Worm (Caenorhabditis elegans) whole organism, mixed stage, embryonic: ENCODE results near the gene arrd-6.

Source experiments
- blmp-1 ChIP-seq: fragments of 150-350 bp; optimal IDR thresholded peaks from 2 replicates; lab custom pipeline; 2014; ENCODE audit warnings: missing biosample characterization, missing genetic modification characterization
- ceh-43 ChIP-seq: fragments of 200-800 bp; sonication (Bioruptor generic); optimal IDR thresholded peaks from 2 replicates; lab custom pipeline; 2018; ENCODE audit warnings: mild to moderate bottlenecking, missing genetic modification characterization, moderate library complexity, missing compliant biosample characterization
- ces-1 ChIP-seq: fragments of 150-350 bp; optimal IDR thresholded peaks from 2 replicates; lab custom pipeline; 2014; ENCODE audit warnings: missing biosample characterization, missing genetic modification reagents, missing genetic modification characterization
- drap-1 ChIP-seq: fragments of 200-800 bp; sonication (Bioruptor generic); optimal IDR thresholded peaks from 3 replicates; lab custom pipeline; 2018; ENCODE audit warnings: mild to moderate bottlenecking, missing genetic modification characterization, missing compliant biosample characterization
- lin-13 ChIP-seq: fragments of 150-350 bp; optimal IDR thresholded peaks from 2 replicates; lab custom pipeline; 2014; ENCODE audit warnings: missing biosample characterization, missing genetic modification characterization
- lsy-2 ChIP-seq: fragments of 150-350 bp; optimal IDR thresholded peaks from 2 replicates; lab custom pipeline; 2014; ENCODE audit warnings: missing biosample characterization, missing genetic modification characterization
- nhr-237 ChIP-seq: fragments of 150-350 bp; optimal IDR thresholded peaks from 2 replicates; lab custom pipeline; 2014; ENCODE audit warnings: missing biosample characterization, missing genetic modification characterization
- nhr-28 ChIP-seq: fragments of 150-350 bp; optimal IDR thresholded peaks from 2 replicates; lab custom pipeline; 2014; ENCODE audit warnings: missing biosample characterization, missing genetic modification characterization
- tbx-8 ChIP-seq: fragments of 200-800 bp; sonication (Bioruptor generic); optimal IDR thresholded peaks from 2 replicates; lab custom pipeline; 2018; ENCODE audit warnings: mild to moderate bottlenecking, missing genetic modification characterization, moderate library complexity, missing compliant biosample characterization
- unc-39 ChIP-seq: fragments of 150-350 bp; optimal IDR thresholded peaks from 2 replicates; lab custom pipeline; 2014; ENCODE audit warnings: missing biosample characterization, missing genetic modification characterization
- unc-62 ChIP-seq: fragments of 150-350 bp; optimal IDR thresholded peaks from 2 replicates; lab custom pipeline; 2014; ENCODE audit warnings: missing biosample characterization, missing genetic modification reagents, missing genetic modification characterization

DNA sequence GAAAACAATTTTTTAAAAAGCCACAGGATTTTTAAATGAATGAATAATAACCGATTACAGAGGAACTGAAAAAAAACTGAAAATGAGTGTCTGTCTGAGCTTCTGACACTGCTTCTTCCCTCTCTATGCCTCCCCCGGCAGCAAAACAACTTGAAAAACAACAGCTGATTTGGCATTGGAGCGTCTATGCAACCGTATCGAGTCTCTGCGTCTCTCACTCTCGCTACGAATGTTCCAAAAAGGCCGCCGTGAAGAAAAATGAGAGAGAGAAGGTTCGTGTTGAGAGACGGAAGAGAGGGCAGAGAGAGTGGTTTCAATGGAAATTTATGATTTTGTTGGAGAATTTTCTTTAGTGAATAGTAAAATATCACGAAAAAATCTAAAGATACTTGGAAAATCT is 39.5 kb upstream of the arrd-6 start:
- TF ChIP-seq tbx-8 (GFP tag; lab: Kevin White, UChicago) (no peak), ces-1 (GFP tag; lab: Kevin White, UChicago) (peak; percentile 12), unc-39 (tag; lab: Kevin White, UChicago) (no peak), unc-62 (GFP tag; lab: Kevin White, UChicago) (no peak), drap-1 (GFP tag; lab: Kevin White, UChicago) (no peak), ceh-43 (GFP tag; lab: Kevin White, UChicago) (no peak), nhr-28 (no peak), blmp-1 (tag; lab: Kevin White, UChicago) (no peak), nhr-237 (tag; lab: Kevin White, UChicago) (peak; percentile 26), lin-13 (tag; lab: Kevin White, UChicago) (no peak), lsy-2 (tag; lab: Kevin White, UChicago) (peak; percentile 40)
